Worm (Caenorhabditis elegans) whole organism, early embryonic: ENCODE data around the gene clec-62.

Experiments
- B0310.2 ChIP-seq: sonication (generic microtip); optimal IDR thresholded peaks from 2 replicates; lab custom pipeline; 2016; ENCODE audit warnings: mild to moderate bottlenecking, missing genetic modification characterization, missing compliant biosample characterization
- F13C5.2 ChIP-seq: sonication (generic microtip); optimal IDR thresholded peaks from 2 replicates; lab custom pipeline; 2017; ENCODE audit warnings: mild to moderate bottlenecking, missing genetic modification characterization, inconsistent platforms, missing compliant biosample characterization
- ama-1 ChIP-seq: fragments of 150-350 bp; optimal IDR thresholded peaks from 2 replicates; lab custom pipeline; 2014
- flt-1 ChIP-seq: fragments of 200-800 bp; sonication (Bioruptor generic); IDR thresholded peaks from 2 replicates; pipeline ENCODE4 v1.3.6; 2022; ENCODE audit warnings: missing genetic modification characterization, missing compliant biosample characterization
- hmbx-1 ChIP-seq: sonication (generic microtip); optimal IDR thresholded peaks from 2 replicates; lab custom pipeline; 2016; ENCODE audit warnings: mild to moderate bottlenecking, missing genetic modification characterization, missing compliant biosample characterization
- hmg-4 ChIP-seq: fragments of 200-800 bp; sonication (Bioruptor generic); optimal IDR thresholded peaks from 2 replicates; lab custom pipeline; 2018; ENCODE audit warnings: mild to moderate bottlenecking, missing genetic modification characterization, missing compliant biosample characterization
- scrt-1 ChIP-seq: fragments of 200-800 bp; sonication (Bioruptor generic); IDR thresholded peaks from 2 replicates; pipeline ENCODE4 v1.3.6; 2022; ENCODE audit warnings: missing genetic modification characterization, missing compliant biosample characterization
- sea-1 ChIP-seq: fragments of 200-800 bp; sonication (Bioruptor generic); conservative IDR thresholded peaks from 2 replicates; pipeline ENCODE4 v1.3.6; 2022; ENCODE audit warnings: missing genetic modification characterization, missing compliant biosample characterization
- tbx-37 ChIP-seq: fragments of 200-800 bp; sonication (Bioruptor generic); conservative IDR thresholded peaks from 2 replicates; pipeline ENCODE4 v1.3.6; 2022; ENCODE audit warnings: missing genetic modification reagents, missing genetic modification characterization, missing compliant biosample characterization
- tra-4 ChIP-seq: sonication (generic microtip); optimal IDR thresholded peaks from 2 replicates; lab custom pipeline; 2017; ENCODE audit warnings: missing genetic modification characterization, missing compliant biosample characterization

DNA sequence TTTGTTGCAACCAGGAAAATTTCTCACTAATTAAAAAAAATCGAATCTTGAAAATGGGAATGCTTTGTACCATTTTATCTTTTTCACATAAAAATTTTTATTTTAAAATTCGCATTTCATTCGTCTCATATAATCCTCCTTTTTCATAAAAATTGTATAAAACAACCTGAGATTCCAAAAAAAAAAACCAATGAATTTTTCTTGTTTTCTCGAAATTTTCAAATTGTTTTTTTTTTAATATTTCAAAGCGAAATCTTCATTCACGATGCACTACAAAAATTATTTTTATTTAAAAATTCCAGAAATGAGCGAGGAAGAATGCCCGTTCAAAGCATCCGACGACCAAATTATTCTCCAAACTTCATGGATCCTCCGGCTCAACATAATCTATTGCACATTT lies 10.0 kb downstream of the clec-62 start, which contains the start of gene sra-14:
- TF ChIP-seq tbx-37 (GFP tag; lab: Robert Waterston, UW) (no peak), hmg-4 (no peak), ama-1 (lab: Kevin White, UChicago) (no peak), tra-4 (tag; lab: Kevin White, UChicago) (no peak), scrt-1 (GFP tag; lab: Robert Waterston, UW) (no peak), B0310.2 (tag; lab: Kevin White, UChicago) (no peak), sea-1 (GFP tag; lab: Robert Waterston, UW) (no peak), flt-1 (GFP tag; lab: Robert Waterston, UW) (no peak), hmbx-1 (tag; lab: Kevin White, UChicago) (no peak), F13C5.2 (tag; lab: Kevin White, UChicago) (no peak)
